Fruit fly (Drosophila melanogaster) whole organism, embryonic: ENCODE results near the gene Enoph.

Source experiments
- CG11085 ChIP-seq: fragments of 200-800 bp; sonication (Bioruptor generic); IDR thresholded peaks from 2 replicates; pipeline ENCODE4 v1.3.6; 2022; ENCODE audit warnings: missing biosample characterization, missing genetic modification characterization
- CG12071 ChIP-seq: fragments of 200-800 bp; sonication (Bioruptor generic); optimal IDR thresholded peaks from 3 replicates; lab custom pipeline; 2018; ENCODE audit warnings: missing biosample characterization, mild to moderate bottlenecking, missing genetic modification characterization
- CG1233 ChIP-seq: fragments of 200-800 bp; sonication (Bioruptor generic); optimal IDR thresholded peaks from 4 replicates; lab custom pipeline; 2018; ENCODE audit warnings: missing biosample characterization, mild to moderate bottlenecking, missing genetic modification characterization
- CG15269 ChIP-seq: fragments of 200-800 bp; sonication (Bioruptor generic); optimal IDR thresholded peaks from 2 replicates; lab custom pipeline; 2018; ENCODE audit warnings: missing biosample characterization, mild to moderate bottlenecking, missing genetic modification characterization, moderate library complexity
- CG1602 ChIP-seq: fragments of 200-800 bp; sonication (Bioruptor generic); optimal IDR thresholded peaks from 3 replicates; lab custom pipeline; 2016; ENCODE audit warnings: missing biosample characterization, missing genetic modification characterization
- CG17359 ChIP-seq: fragments of 200-800 bp; sonication (Bioruptor generic); optimal IDR thresholded peaks from 3 replicates; lab custom pipeline; 2018; ENCODE audit warnings: missing biosample characterization, mild to moderate bottlenecking, missing genetic modification characterization, moderate library complexity
- CG17829 ChIP-seq: fragments of 200-800 bp; optimal IDR thresholded peaks from 2 replicates; lab custom pipeline; 2019; ENCODE audit warnings: missing biosample characterization, mild to moderate bottlenecking, missing genetic modification characterization, moderate library complexity
- CG2120 ChIP-seq: fragments of 200-800 bp; sonication (Bioruptor generic); optimal IDR thresholded peaks from 3 replicates; lab custom pipeline; 2016; ENCODE audit warnings: missing biosample characterization, missing genetic modification characterization
- CG3281 ChIP-seq: fragments of 200-800 bp; sonication (Bioruptor generic); optimal IDR thresholded peaks from 3 replicates; lab custom pipeline; 2017; ENCODE audit warnings: missing biosample characterization, mild to moderate bottlenecking, missing genetic modification characterization
- CG43689 ChIP-seq: fragments of 200-800 bp; sonication (Bioruptor generic); IDR thresholded peaks from 2 replicates; pipeline ENCODE4 v1.3.6; 2022; ENCODE audit warnings: missing biosample characterization, missing genetic modification characterization
- CG4730 ChIP-seq: fragments of 200-800 bp; sonication (Bioruptor generic); IDR thresholded peaks from 2 replicates; pipeline ENCODE4 v1.3.6; 2022; ENCODE audit warnings: missing biosample characterization, missing genetic modification characterization
- CoRest ChIP-seq: fragments of 200-800 bp; sonication (Bioruptor generic); optimal IDR thresholded peaks from 3 replicates; lab custom pipeline; 2018; ENCODE audit warnings: missing biosample characterization, mild to moderate bottlenecking, missing genetic modification characterization, moderate library complexity
- H15 ChIP-seq: fragments of 200-800 bp; sonication (Bioruptor generic); IDR thresholded peaks from 3 replicates; pipeline ENCODE4 v1.3.6; 2022; ENCODE audit warnings: missing biosample characterization, missing genetic modification characterization
- H2.0 ChIP-seq: fragments of 200-800 bp; sonication (Bioruptor generic); IDR thresholded peaks from 2 replicates; pipeline ENCODE4 v1.3.6; 2022; ENCODE audit warnings: missing biosample characterization, missing genetic modification characterization
- Hr51 ChIP-seq, 2 experiments: fragments of 200-800 bp; sonication (Bioruptor generic); optimal IDR thresholded peaks; 2 replicates in 1 of 2; 3 replicates in 1 of 2; lab custom pipeline; 2016 to 2018; ENCODE audit warnings: missing biosample characterization in 2 of 2, missing genetic modification characterization in 2 of 2, mild to moderate bottlenecking in 1 of 2, moderate library complexity in 1 of 2
- Lim3 ChIP-seq: fragments of 200-800 bp; sonication (Bioruptor generic); IDR thresholded peaks from 2 replicates; pipeline ENCODE4 v1.3.6; 2022; ENCODE audit warnings: missing biosample characterization, missing genetic modification characterization
- Med ChIP-seq: fragments of 200-800 bp; sonication (Bioruptor generic); peaks from one replicate; lab custom pipeline; 2016; ENCODE audit warnings: missing biosample characterization, missing genetic modification characterization, mild to moderate bottlenecking, inconsistent platforms, moderate library complexity
- Ravus ChIP-seq: fragments of 200-800 bp; sonication (Bioruptor generic); IDR thresholded peaks from 2 replicates; pipeline ENCODE4 v1.3.6; 2022; ENCODE audit warnings: missing biosample characterization, missing genetic modification characterization
- Sox100B ChIP-seq: fragments of 200-800 bp; sonication (Bioruptor generic); optimal IDR thresholded peaks from 3 replicates; lab custom pipeline; 2018; ENCODE audit warnings: missing biosample characterization, mild to moderate bottlenecking, missing genetic modification characterization
- ara ChIP-seq: fragments of 200-800 bp; sonication (Bioruptor generic); IDR thresholded peaks from 2 replicates; pipeline ENCODE4 v1.3.6; 2022; ENCODE audit warnings: missing biosample characterization, missing genetic modification characterization
- bbx ChIP-seq: fragments of 200-800 bp; sonication (Bioruptor generic); IDR thresholded peaks from 2 replicates; pipeline ENCODE4 v1.3.6; 2022; ENCODE audit warnings: missing biosample characterization, missing genetic modification characterization; ENCODE audit not compliant: partially characterized antibody
- cg ChIP-seq: fragments of 200-800 bp; sonication (Bioruptor generic); optimal IDR thresholded peaks from 3 replicates; lab custom pipeline; 2019; ENCODE audit warnings: missing biosample characterization, mild to moderate bottlenecking, missing genetic modification characterization, moderate library complexity
- chif ChIP-seq, 2 experiments: fragments of 200-800 bp; sonication (Bioruptor generic); optimal IDR thresholded peaks; 3 replicates each; lab custom pipeline; 2016; ENCODE audit warnings: missing biosample characterization in 2 of 2, missing genetic modification characterization in 2 of 2
- chinmo ChIP-seq: fragments of 200-800 bp; sonication (Bioruptor generic); IDR thresholded peaks from 4 replicates; pipeline ENCODE4 v1.3.6; 2022; ENCODE audit warnings: missing biosample characterization, missing genetic modification characterization; ENCODE audit not compliant: partially characterized antibody
- danr ChIP-seq: fragments of 200-800 bp; sonication (Bioruptor generic); IDR thresholded peaks from 2 replicates; pipeline ENCODE4 v1.3.6; 2022; ENCODE audit warnings: missing biosample characterization, missing genetic modification characterization
- dysf ChIP-seq: fragments of 200-800 bp; sonication (Bioruptor generic); IDR thresholded peaks from 3 replicates; pipeline ENCODE4 v1.3.6; 2022; ENCODE audit warnings: missing biosample characterization, missing genetic modification characterization
- grn ChIP-seq: fragments of 200-800 bp; sonication (Bioruptor generic); optimal IDR thresholded peaks from 3 replicates; lab custom pipeline; 2017; ENCODE audit warnings: missing biosample characterization, missing genetic modification characterization
- gro ChIP-seq: fragments of 200-800 bp; sonication (Bioruptor generic); optimal IDR thresholded peaks from 2 replicates; lab custom pipeline; 2016; ENCODE audit warnings: missing biosample characterization, missing genetic modification characterization
- jing ChIP-seq: fragments of 200-800 bp; sonication (Bioruptor generic); optimal IDR thresholded peaks from 2 replicates; lab custom pipeline; 2018; ENCODE audit warnings: missing biosample characterization, mild to moderate bottlenecking, missing genetic modification characterization
- ken ChIP-seq: fragments of 200-800 bp; sonication (Bioruptor generic); IDR thresholded peaks from 3 replicates; pipeline ENCODE4 v1.3.6; 2022; ENCODE audit warnings: missing biosample characterization, missing genetic modification characterization
- lab ChIP-seq: fragments of 200-800 bp; sonication (Bioruptor generic); optimal IDR thresholded peaks from 3 replicates; lab custom pipeline; 2017; ENCODE audit warnings: missing biosample characterization, missing genetic modification characterization, mild to moderate bottlenecking, moderate library complexity, missing genetic modification reagents
- lilli ChIP-seq: fragments of 200-800 bp; sonication (Bioruptor generic); optimal IDR thresholded peaks from 3 replicates; lab custom pipeline; 2016; ENCODE audit warnings: missing biosample characterization, missing genetic modification characterization
- mld ChIP-seq: fragments of 200-800 bp; sonication (Bioruptor generic); IDR thresholded peaks from 3 replicates; pipeline ENCODE4 v1.3.6; 2022; ENCODE audit warnings: missing biosample characterization, missing genetic modification characterization; ENCODE audit not compliant: partially characterized antibody
- pan ChIP-seq, 4 experiments: fragments of >200 bp in 3 of 4; fragments of 200-800 bp in 1 of 4; sonication (Bioruptor generic) in 1 of 4; optimal IDR thresholded peaks in 3 of 4; IDR thresholded peaks in 1 of 4; 2 replicates each; pipeline versions ENCODE4 v1.3.6 to Lab custom; 2017 to 2022; ENCODE audit warnings: missing biosample characterization in 2 of 4, missing genetic modification characterization in 2 of 4, mixed read lengths in 1 of 4
- pho ChIP-seq: fragments of 200-800 bp; sonication (Bioruptor generic); optimal IDR thresholded peaks from 2 replicates; lab custom pipeline; 2016; ENCODE audit warnings: missing biosample characterization, missing genetic modification characterization
- repo ChIP-seq: fragments of 200-800 bp; sonication (Bioruptor generic); optimal IDR thresholded peaks from 2 replicates; lab custom pipeline; 2016; ENCODE audit warnings: missing biosample characterization, missing genetic modification characterization
- sd ChIP-seq: fragments of 200-800 bp; sonication (Bioruptor generic); optimal IDR thresholded peaks from 3 replicates; lab custom pipeline; 2018; ENCODE audit warnings: missing biosample characterization, mild to moderate bottlenecking, missing genetic modification characterization, moderate library complexity
- sens ChIP-seq: fragments of 200-800 bp; sonication (Bioruptor generic); peaks from one replicate; lab custom pipeline; 2016; ENCODE audit warnings: missing biosample characterization, missing genetic modification characterization
- sima ChIP-seq: fragments of 200-800 bp; sonication (Bioruptor generic); optimal IDR thresholded peaks from 2 replicates; lab custom pipeline; 2016; ENCODE audit warnings: missing biosample characterization, missing genetic modification characterization
- sob ChIP-seq: fragments of 200-800 bp; sonication (Bioruptor generic); IDR thresholded peaks from 2 replicates; pipeline ENCODE4 v1.3.6; 2022; ENCODE audit warnings: missing biosample characterization, missing genetic modification characterization
- tin ChIP-seq: fragments of 200-800 bp; sonication (Bioruptor generic); optimal IDR thresholded peaks from 3 replicates; lab custom pipeline; 2016; ENCODE audit warnings: missing biosample characterization, missing genetic modification characterization
- tio ChIP-seq: fragments of 200-800 bp; sonication (Bioruptor generic); optimal IDR thresholded peaks from 2 replicates; lab custom pipeline; 2017; ENCODE audit warnings: missing biosample characterization, missing genetic modification characterization, inconsistent platforms
- tll ChIP-seq, 2 experiments: fragments of 200-800 bp in 1 of 2; fragments of >200 bp in 1 of 2; sonication (Bioruptor generic) in 1 of 2; optimal IDR thresholded peaks; 2 replicates each; lab custom pipeline; 2017 to 2019; ENCODE audit warnings: missing biosample characterization in 2 of 2, missing genetic modification characterization in 2 of 2, mild to moderate bottlenecking in 1 of 2, moderate library complexity in 1 of 2
- vvl ChIP-seq: fragments of 200-800 bp; sonication (Bioruptor generic); IDR thresholded peaks from 2 replicates; pipeline ENCODE4 v1.3.6; 2022; ENCODE audit warnings: missing biosample characterization, missing genetic modification characterization
- wek ChIP-seq: fragments of 200-800 bp; sonication (Bioruptor generic); optimal IDR thresholded peaks from 3 replicates; lab custom pipeline; 2018; ENCODE audit warnings: missing biosample characterization, mild to moderate bottlenecking, missing genetic modification characterization, moderate library complexity
- yki ChIP-seq: fragments of >200 bp; optimal IDR thresholded peaks from 3 replicates; lab custom pipeline; 2018
- zen ChIP-seq: fragments of 200-800 bp; sonication (Bioruptor generic); optimal IDR thresholded peaks from 3 replicates; lab custom pipeline; 2018; ENCODE audit warnings: missing biosample characterization, mild to moderate bottlenecking, missing genetic modification characterization, moderate library complexity

Gene Enoph

DNA sequence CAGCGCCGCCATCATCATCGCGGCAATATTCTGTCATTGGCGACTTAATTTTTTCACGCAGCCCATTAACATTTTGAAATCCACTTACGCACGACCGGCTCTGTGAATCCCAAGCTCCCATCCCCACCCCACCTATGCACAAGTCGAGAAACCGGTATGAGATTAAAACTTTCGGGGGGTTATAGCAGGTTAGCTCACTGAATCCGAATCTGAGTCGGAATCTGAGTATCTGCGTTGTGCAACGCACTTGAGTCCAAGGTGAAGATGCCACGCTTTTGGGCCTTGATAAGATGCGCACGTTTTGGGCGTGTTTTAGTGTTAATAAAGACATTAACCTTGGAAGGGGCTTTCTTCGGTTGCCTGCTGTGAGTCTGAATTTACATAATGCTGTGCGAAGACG is 9.5 kb downstream of the Enoph start (continued):
- TF ChIP-seq grn (peak; percentile 53), CG43689 (GFP tag; lab: Robert Waterston, UW) (no peak), lilli (GFP tag; lab: Kevin White, UChicago) (no peak), chinmo (GFP tag; lab: Robert Waterston, UW) (peak; percentile 93; the same call in 3 of the 4 replicates), CG1233 (GFP tag; lab: Kevin White, UChicago) (no peak), sob (no peak), CG17359 (no peak), mld (GFP tag; lab: Robert Waterston, UW) (no peak), CG4730 (GFP tag; lab: Robert Waterston, UW) (no peak), CoRest (tag; lab: Kevin White, UChicago) (no peak), dysf (no peak), vvl (GFP tag; lab: Robert Waterston, UW) (peak; percentile 33; the same call in 1 of the 2 replicates), sd (tag; lab: Kevin White, UChicago) (peak; percentile 43), Sox100B (GFP tag; lab: Kevin White, UChicago) (no peak), CG15269 (peak; percentile 51), H15 (no peak), yki (lab: Kevin White, UChicago) (no peak), gro (GFP tag; lab: Kevin White, UChicago) (no peak), jing (GFP tag; lab: Kevin White, UChicago) (no peak)

DNA sequence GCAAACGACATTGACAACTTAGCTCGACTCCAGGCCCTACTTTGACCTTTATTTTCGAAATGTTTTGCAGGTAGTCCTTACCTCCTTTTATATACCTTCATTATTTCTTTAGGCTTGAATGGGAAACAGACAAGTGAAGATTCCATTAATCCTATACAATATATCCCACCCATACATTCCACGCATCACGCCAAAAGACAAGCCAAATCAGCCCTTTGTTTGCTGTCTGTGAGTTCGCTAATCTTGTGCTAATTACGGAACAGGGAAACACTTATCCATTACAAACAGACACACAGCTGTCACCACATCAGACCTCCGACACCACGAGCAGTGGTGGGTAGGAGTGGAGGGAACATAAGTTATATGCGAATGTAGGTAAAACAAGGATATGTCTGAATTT is 15.8 kb downstream of the Enoph start, which contains the start of gene CG33293:
Gene CG33293 (minus strand): TSS at position 15 of the 400 bp plus-strand sequence.
- peak; percentile 13 for TF ChIP-seq sens
- TF ChIP-seq zen, result peak; percentile 66
- TF ChIP-seq CG2120 (GFP tag; lab: Kevin White, UChicago), result no peak
- TF ChIP-seq tll (GFP tag; optimal IDR thresholded peaks at IDR 0.05; lab: Kevin White, UChicago), result peak in 1 of 2 experiments; percentile 58

DNA sequence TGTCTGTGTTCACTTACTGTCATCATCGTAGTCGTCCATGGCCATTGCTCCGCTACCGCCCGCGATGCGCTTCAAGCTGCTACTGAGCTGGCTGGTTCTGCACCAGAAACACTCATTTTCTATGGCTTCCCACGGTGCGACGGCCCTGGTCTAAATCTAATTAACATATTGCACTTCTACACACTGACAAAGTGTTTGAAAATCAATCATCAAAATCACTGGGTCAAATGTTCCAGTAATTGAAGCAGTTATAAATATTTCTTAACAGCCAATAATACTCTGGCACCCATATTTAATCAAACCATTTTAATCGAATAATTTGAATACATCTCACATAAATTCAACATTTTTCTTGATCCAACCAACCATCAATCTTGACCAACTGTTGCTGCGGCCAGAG is 19.3 kb downstream of the Enoph start, which contains the start of gene rtp:
Gene rtp (minus strand): TSS at position 101 of the 400 bp plus-strand sequence.
- TF ChIP-seq danr (no peak), CG3281 (GFP tag; lab: Kevin White, UChicago) (no peak), CG12071 (GFP tag; lab: Kevin White, UChicago) (no peak), lab (no peak), CG1602 (no peak), tio (GFP tag; lab: Kevin White, UChicago) (no peak), CG17829 (tag; lab: Kevin White, UChicago) (no peak), yki (lab: Kevin White, UChicago) (no peak), Ravus (GFP tag; lab: Robert Waterston, UW) (no peak)

DNA sequence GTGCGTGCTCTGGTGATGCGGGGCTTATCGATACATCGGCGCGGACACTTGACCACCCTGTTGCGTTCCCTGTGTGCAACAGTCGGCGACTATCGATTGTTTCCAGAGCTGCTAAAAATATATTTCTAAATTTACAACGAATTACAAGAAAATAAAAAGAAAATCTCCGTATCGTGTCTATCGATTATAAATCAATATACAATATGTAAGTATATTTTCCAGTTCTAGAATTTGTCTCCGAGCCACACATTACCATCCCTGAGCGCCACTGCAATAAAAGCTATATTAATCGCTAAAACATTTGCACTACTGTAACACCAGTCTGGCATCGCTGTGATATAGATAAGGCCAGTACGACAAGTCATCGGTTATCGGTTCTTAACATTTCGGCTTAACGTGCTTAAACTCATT is 24.3 kb downstream of the Enoph start, which contains the start of the genes Kat60 and Mms19:
Gene Kat60 (minus strand): TSS at position 13 of the 411 bp plus-strand sequence.
Gene Mms19 (plus strand): TSS at position 347 of the 411 bp plus-strand sequence.
- TF ChIP-seq Lim3 (GFP tag; lab: Robert Waterston, UW), result no peak
- TF ChIP-seq pho (GFP tag; lab: Kevin White, UChicago), result peak; percentile 81
- TF ChIP-seq sima (GFP tag; lab: Kevin White, UChicago), result no peak
- TF ChIP-seq ara, result peak; percentile 72
- TF ChIP-seq repo (GFP tag; lab: Kevin White, UChicago), result no peak
- peak; percentile 34 to 69 for TF ChIP-seq chif (GFP tag; optimal IDR thresholded peaks at IDR 0.05; lab: Kevin White, UChicago)
- TF ChIP-seq Hr51 (GFP tag; optimal IDR thresholded peaks at IDR 0.05; lab: Kevin White, UChicago), result peak in 1 of 2 experiments; percentile 35
- TF ChIP-seq cg (GFP tag; lab: Kevin White, UChicago), result no peak
- TF ChIP-seq ken (GFP tag; lab: Robert Waterston, UW), result peak; percentile 65; the same call in 2 of the 3 replicates
- peak; percentile 92 for TF ChIP-seq Med (GFP tag; lab: Kevin White, UChicago)
- TF ChIP-seq CG11085 (GFP tag; lab: Robert Waterston, UW), result peak; percentile 64; the same call in 1 of the 2 replicates
- TF ChIP-seq pan (optimal IDR thresholded peaks at IDR 0.05; lab: Kevin White, UChicago), result no peak
- TF ChIP-seq pan (GFP tag; optimal IDR thresholded peaks at IDR 0.05 in 1 of 2, IDR thresholded peaks at IDR 0.05 in 1 of 2), result peak in 1 of 2 experiments; percentile 69
- peak; percentile 89 for TF ChIP-seq bbx (GFP tag; lab: Robert Waterston, UW)
- peak; percentile 50; the same call in 1 of the 2 replicates for TF ChIP-seq H2.0
- peak; percentile 73 for TF ChIP-seq tin (GFP tag; lab: Kevin White, UChicago)
- TF ChIP-seq wek (GFP tag; lab: Kevin White, UChicago), result no peak
